Fruit fly (Drosophila melanogaster) whole organism: ENCODE measurements around the gene mthl9.

Experiments
- CG8478 ChIP-seq: fragments of >200 bp; optimal IDR thresholded peaks from 2 replicates; lab custom pipeline; 2018; ENCODE audit warnings: inconsistent platforms
- Dll ChIP-seq: fragments of >200 bp; optimal IDR thresholded peaks from 2 replicates; lab custom pipeline; 2017
- EcR ChIP-seq, 2 experiments: fragments of >200 bp; optimal IDR thresholded peaks; 2 replicates each; lab custom pipeline; 2017; ENCODE audit warnings: missing biosample characterization in 2 of 2, missing genetic modification characterization in 2 of 2, missing genetic modification reagents in 2 of 2
- pan ChIP-seq: fragments of >200 bp; optimal IDR thresholded peaks from 2 replicates; lab custom pipeline; 2017
- psq ChIP-seq: fragments of >200 bp; optimal IDR thresholded peaks from 2 replicates; lab custom pipeline; 2017
- usp ChIP-seq: fragments of >200 bp; optimal IDR thresholded peaks from 2 replicates; lab custom pipeline; 2017; ENCODE audit warnings: missing biosample characterization, missing genetic modification characterization, mixed read lengths

Gene mthl9

DNA sequence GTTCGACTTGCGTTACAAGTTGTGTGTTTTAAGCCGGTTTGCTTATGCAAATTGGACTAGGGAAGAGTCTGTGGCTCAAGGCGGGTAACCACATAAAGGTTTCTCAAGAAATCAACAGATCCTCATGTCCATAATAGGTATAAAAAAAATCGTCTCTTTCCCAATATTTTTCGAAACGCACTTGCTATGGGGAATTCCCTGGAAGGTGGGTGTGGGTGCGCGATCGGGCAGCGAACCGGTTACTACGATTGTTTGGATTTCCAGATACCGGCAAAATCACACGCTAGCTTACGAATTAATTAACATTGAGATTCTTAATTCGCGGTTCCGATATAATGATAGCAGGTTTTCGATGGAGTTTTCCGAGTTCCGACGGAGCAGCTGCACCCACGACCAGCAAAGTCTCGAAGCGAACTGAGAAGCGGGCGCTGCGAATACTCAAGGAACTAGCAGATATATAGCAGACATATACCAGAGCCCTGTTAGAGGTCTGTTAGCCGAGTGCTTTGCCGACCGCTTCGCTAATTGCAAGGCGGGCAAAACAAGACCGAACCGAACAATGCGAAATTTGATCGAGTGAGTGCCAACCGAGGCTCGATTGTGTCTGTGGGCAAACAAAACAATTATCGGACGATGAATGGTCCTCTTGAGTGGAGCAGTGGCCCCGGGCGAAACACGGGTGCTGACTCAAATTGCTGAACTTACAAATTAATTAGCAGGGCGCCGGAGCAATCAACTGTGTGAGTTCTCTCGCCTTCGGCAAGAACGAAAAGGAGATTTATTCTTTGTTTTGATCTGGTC, 9.1 kb upstream of the mthl9 start:
- TF ChIP-seq psq (lab: Kevin White, UChicago) (no peak), Dll (lab: Kevin White, UChicago) (no peak), usp (GFP tag; lab: Kevin White, UChicago) (no peak), CG8478 (lab: Kevin White, UChicago) (no peak), pan (no peak), EcR (GFP tag; optimal IDR thresholded peaks at IDR 0.05; lab: Kevin White, UChicago) (peak in 1 of 2 experiments; percentile 14)

DNA sequence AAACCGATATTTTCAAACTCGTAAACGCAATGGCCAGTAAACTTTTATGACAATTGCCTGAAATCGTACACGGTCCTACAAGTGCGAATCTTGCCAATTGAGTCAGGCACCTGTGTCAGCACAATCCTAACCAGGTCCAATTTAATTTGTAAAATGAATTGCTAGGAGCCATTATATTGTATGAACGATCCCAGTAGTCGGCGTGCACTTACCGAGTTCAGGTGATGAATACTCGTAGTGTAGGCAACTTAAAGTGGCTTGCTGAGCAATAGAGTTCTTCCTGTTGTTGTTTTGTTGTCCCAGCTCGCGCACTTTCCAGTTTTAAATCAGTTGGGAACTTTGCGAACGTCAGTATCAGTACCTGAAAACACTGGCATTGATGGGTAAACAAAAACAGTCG, 8.5 kb upstream of the mthl9 start:
- TF ChIP-seq usp (GFP tag; lab: Kevin White, UChicago), result no peak
- TF ChIP-seq EcR (GFP tag; optimal IDR thresholded peaks at IDR 0.05; lab: Kevin White, UChicago), result no peak
- TF ChIP-seq Dll (lab: Kevin White, UChicago), result no peak
- no peak for TF ChIP-seq psq (lab: Kevin White, UChicago)
- TF ChIP-seq pan, result no peak
- no peak for TF ChIP-seq CG8478 (lab: Kevin White, UChicago)

DNA sequence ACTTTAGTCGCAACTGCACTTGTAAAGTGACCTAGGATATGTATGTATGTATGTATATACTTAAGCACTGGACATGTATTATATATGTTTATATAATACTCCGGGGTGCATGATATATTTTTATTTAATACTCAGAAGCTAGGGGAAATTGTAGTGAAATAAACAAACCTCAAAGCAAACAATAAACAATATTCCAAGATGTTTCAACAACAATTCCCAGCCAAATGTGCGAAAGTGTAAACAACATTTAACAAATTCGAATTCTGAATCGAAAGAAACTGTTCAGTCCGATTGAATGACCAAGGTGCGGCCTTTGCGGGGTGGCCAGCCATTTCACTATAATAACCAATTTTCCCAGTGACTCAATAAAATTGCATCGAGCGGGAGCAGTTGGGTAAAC, 8.0 kb upstream of the mthl9 start:
- TF ChIP-seq Dll (lab: Kevin White, UChicago), result no peak

DNA sequence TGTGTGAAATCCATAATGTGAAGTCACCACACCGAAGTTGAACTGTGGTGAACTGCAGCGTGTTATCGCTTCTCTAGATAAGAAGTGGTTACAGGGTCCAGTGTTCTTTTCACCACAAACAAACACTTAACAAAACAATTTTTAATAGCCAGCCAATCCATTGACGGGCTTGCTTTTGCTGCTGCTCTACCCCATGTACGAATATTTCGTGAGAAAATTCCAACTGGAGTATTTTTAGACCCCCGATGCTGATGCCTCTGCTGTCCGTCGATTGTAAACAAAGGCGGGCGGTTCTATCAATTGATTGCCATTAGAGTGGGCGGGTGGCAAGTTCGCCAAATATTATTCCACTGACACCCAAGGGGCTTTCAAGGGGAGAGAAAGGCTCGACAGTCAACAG, 7.0 kb upstream of the mthl9 start:
- TF ChIP-seq Dll (lab: Kevin White, UChicago) (no peak), CG8478 (lab: Kevin White, UChicago) (no peak), psq (lab: Kevin White, UChicago) (no peak), EcR (GFP tag; optimal IDR thresholded peaks at IDR 0.05; lab: Kevin White, UChicago) (no peak), pan (no peak), usp (GFP tag; lab: Kevin White, UChicago) (no peak)

DNA sequence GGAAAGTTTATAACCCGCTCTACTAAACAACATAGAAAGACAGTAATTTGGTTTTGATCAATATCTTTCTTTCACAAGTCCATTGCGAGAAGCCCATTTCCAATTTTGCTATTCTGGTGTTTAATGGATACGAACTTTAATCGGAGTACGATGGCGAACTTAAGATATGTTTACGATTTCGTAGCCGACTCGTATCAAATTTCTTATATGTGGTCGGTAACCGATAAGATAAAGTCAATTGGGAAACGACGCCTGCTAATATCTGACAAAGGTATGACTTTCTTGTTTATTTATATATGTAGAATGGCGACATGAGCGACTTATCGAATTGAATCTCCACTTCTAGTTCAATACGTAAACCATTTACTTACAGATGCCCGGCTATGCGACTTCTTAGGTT, 6.0 kb upstream of the mthl9 start:
- TF ChIP-seq pan (no peak), psq (lab: Kevin White, UChicago) (no peak)

DNA sequence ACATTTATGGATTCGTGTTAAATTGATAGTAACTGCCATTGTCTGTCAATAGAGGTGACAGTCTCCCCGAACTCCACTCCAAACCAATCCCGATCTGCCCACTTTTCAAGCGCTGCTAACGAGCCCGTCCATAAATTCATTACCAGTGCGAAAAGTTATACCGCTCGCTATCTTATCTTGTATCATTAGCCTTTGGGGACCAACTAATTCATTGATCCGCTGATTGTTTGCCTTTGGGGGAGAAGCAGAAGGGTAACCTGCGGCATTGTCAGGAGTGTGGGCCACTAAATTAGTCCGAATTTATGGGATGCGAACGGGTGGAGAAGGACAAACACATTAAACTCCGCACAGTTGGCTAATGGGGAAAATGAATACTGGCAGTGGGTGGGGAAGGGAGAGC, 5.0 kb upstream of the mthl9 start:
- no peak for TF ChIP-seq EcR (GFP tag; optimal IDR thresholded peaks at IDR 0.05; lab: Kevin White, UChicago)
- no peak for TF ChIP-seq CG8478 (lab: Kevin White, UChicago)
- TF ChIP-seq psq (lab: Kevin White, UChicago), result no peak
- TF ChIP-seq pan, result no peak
- no peak for TF ChIP-seq usp (GFP tag; lab: Kevin White, UChicago)
- no peak for TF ChIP-seq Dll (lab: Kevin White, UChicago)

DNA sequence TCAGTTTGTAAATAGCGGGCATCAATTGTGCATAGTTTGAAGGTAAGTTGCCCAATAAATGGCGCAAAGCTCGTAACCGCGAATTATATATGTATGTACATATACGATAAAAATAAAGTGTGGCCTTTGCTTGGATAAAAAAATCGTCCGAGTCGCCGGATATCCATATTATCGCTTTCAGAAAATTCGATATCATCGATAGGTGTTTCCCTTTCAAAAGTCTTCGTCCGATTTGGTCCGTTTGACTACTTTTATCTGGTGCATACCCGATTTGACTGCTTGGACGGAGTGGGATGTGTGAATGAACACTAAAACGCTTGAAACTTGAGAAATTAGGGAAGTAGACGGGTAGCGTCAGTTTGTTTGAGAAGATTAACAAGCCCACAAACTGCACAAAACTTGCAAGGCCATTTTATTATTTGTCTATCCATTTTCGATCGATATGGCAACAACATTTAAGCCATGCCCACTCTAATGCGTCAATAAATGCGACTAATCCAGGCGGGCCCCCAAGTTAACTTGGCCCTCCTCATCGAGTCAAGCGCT, 2.9 kb downstream of the mthl9 start:
- TF ChIP-seq EcR (GFP tag; optimal IDR thresholded peaks at IDR 0.05; lab: Kevin White, UChicago) (no peak), psq (lab: Kevin White, UChicago) (no peak), CG8478 (lab: Kevin White, UChicago) (no peak), usp (GFP tag; lab: Kevin White, UChicago) (no peak), Dll (lab: Kevin White, UChicago) (no peak), pan (no peak)

DNA sequence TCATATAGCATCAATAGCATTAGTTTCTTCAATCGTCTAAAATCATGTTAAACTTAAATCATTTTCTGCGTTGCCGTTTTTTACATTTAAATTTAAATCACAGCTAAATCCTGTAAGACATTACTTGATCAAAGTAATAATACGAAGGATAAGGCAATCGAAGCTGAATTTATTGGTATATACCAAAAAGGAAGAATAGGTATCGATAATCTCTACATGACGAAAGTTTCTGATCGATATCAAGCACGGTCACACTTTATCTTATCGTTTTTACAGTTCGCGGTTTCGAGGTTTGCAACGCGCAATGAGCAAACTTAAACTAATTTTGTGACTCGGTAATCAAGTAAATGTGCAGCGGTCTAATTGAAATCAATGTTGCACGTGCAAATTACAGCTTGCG, 4.3 kb downstream of the mthl9 start, which contains the start of the genes Atac3 and Ptpmeg:
TSS of gene Atac3 (minus strand) at position 160 of the 400 bp plus-strand sequence.
TSS of gene Ptpmeg (plus strand) at position 265 of the 400 bp plus-strand sequence.
- no peak for TF ChIP-seq CG8478 (lab: Kevin White, UChicago)
- no peak for TF ChIP-seq EcR (GFP tag; optimal IDR thresholded peaks at IDR 0.05; lab: Kevin White, UChicago)
- TF ChIP-seq pan, result no peak
- no peak for TF ChIP-seq usp (GFP tag; lab: Kevin White, UChicago)
- no peak for TF ChIP-seq psq (lab: Kevin White, UChicago)
- TF ChIP-seq Dll (lab: Kevin White, UChicago), result no peak

DNA sequence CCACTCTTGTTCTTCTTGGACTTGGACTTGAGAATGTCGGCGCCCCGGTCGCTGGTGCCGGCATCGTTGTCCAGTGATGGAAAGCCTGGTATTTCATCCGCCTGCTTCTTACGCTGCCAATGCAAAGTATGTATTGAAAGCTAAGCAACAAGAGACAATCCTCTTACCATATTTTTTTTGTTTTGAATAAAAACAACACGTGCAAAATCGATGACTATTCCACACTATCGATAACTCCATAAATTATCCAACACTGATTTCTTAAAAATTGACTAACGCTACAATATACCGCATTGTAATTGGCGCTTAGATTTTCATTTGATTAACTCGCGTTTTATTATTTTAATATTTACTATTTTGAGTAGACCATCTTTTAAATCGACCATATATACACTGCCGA, 7.6 kb downstream of the mthl9 start, which contains the start of gene CG32344:
TSS of gene CG32344 (minus strand) at position 235 of the 400 bp plus-strand sequence.
- TF ChIP-seq Dll (lab: Kevin White, UChicago), result no peak
- no peak for TF ChIP-seq CG8478 (lab: Kevin White, UChicago)
- no peak for TF ChIP-seq usp (GFP tag; lab: Kevin White, UChicago)
- no peak for TF ChIP-seq EcR (GFP tag; optimal IDR thresholded peaks at IDR 0.05; lab: Kevin White, UChicago)
- no peak for TF ChIP-seq psq (lab: Kevin White, UChicago)
- TF ChIP-seq pan, result no peak

DNA sequence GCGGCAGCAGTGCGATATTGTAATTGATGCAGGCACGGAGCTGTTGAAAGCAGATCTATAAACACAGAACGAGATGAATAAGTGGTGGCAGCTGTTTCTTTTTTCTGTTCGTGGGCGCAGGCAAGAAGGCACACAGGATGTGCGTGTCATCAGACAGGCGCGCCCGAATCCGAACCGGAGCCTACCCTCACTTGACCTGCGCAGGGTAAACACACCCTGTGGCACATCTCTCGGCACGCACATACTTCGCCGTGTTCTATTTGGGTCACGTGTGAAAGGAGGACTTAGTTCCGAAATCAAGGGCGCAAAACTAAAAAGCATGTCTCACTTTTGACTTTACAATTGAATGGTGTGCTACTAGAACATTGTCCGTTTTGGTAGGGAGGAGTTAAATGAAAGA, 10.6 kb downstream of the mthl9 start:
- no peak for TF ChIP-seq pan
- TF ChIP-seq CG8478 (lab: Kevin White, UChicago), result no peak
- no peak for TF ChIP-seq EcR (GFP tag; optimal IDR thresholded peaks at IDR 0.05; lab: Kevin White, UChicago)
- TF ChIP-seq psq (lab: Kevin White, UChicago), result no peak
- TF ChIP-seq usp (GFP tag; lab: Kevin White, UChicago), result no peak
- TF ChIP-seq Dll (lab: Kevin White, UChicago), result no peak

DNA sequence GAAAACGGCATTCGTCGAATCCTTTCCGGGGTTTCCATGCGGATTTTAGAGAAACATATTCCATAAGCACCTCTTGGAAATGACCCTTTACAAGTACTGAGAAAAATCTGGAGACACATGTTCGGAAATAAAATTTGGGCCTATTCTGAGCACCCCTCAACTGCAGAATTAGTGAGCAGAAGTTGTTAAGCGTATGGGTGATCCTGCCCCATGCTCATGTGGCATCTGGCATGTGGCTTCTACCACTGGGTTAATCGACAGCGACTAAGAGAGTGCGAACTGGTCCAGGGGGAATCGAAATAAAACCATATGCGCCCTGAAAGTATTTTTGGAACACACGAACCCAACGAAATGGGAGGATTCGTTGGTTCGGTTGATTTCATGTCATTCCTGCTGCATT, 11.3 kb downstream of the mthl9 start:
- TF ChIP-seq Dll (lab: Kevin White, UChicago), result no peak
- no peak for TF ChIP-seq pan
- no peak for TF ChIP-seq EcR (GFP tag; optimal IDR thresholded peaks at IDR 0.05; lab: Kevin White, UChicago)
- TF ChIP-seq usp (GFP tag; lab: Kevin White, UChicago), result no peak
- no peak for TF ChIP-seq CG8478 (lab: Kevin White, UChicago)
- TF ChIP-seq psq (lab: Kevin White, UChicago), result no peak

DNA sequence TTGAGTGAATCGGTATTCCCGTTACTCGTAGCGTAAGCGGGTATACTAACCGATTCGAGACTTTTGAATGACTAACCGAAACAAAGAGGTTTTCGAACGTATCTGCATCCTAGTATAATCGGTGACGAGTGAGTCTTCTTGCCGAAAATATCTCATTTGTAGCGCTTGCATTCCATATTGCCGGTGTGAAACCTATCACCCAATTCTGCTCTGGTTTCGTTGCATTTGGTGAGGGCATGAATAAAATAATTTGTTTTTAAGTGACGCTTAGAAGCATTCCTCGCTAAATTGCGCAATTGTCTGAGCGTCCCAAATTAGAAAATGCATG, 12.1 kb downstream of the mthl9 start:
- no peak for TF ChIP-seq usp (GFP tag; lab: Kevin White, UChicago)
- TF ChIP-seq EcR (GFP tag; optimal IDR thresholded peaks at IDR 0.05; lab: Kevin White, UChicago), result no peak
